Fruit fly (Drosophila melanogaster): Measurements from ENCODE around the gene Alms1a.

DNA sequence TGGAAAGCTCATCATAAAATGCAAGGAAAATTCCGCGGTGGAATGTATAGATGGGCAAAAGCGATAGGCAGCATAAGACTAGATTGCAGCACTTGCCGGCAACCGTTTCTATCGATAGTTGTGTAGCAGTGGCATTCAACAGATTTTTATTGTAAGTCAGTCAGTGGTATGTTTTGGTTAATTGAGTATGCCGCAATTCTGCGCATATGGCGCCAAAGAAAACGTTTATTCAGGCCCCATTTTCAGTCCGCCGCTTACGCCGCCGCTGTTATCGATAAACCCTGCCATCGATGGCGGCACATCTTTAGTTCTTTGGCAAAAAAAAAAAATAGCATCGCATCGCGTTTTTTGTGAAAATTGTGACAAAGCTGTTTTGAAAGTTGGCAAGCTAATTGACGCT, 13.9 kb upstream of the Alms1a start, which contains the start of the genes Cbp80 and Torsin:
- TF ChIP-seq psq (optimal IDR thresholded peaks at IDR 0.05), result no peak
- TF ChIP-seq Myc (optimal IDR thresholded peaks at IDR 0.05), result no peak
- TF ChIP-seq Sin3A (optimal IDR thresholded peaks at IDR 0.05), result no peak
